Worm (Caenorhabditis elegans) whole organism, L2 larva: ENCODE results near the gene pkn-1.

Source experiments
- F13H6.1 ChIP-seq: sonication (generic microtip); optimal IDR thresholded peaks from 2 replicates; lab custom pipeline; 2016; ENCODE audit warnings: missing genetic modification characterization, missing compliant biosample characterization
- alr-1 ChIP-seq: fragments of 150-350 bp; optimal IDR thresholded peaks from 2 replicates; lab custom pipeline; 2014; ENCODE audit warnings: missing biosample characterization, missing genetic modification characterization
- elt-1 ChIP-seq: fragments of 150-350 bp; optimal IDR thresholded peaks from 2 replicates; lab custom pipeline; 2014; ENCODE audit warnings: missing biosample characterization, missing genetic modification characterization
- fos-1 ChIP-seq: fragments of 150-350 bp; optimal IDR thresholded peaks from 2 replicates; lab custom pipeline; 2014; ENCODE audit warnings: missing biosample characterization, missing genetic modification characterization
- lin-39 ChIP-seq: fragments of 150-350 bp; optimal IDR thresholded peaks from 2 replicates; lab custom pipeline; 2014; ENCODE audit warnings: missing biosample characterization, missing genetic modification reagents, missing genetic modification characterization
- lsy-2 ChIP-seq, 2 experiments: fragments of 150-350 bp in 1 of 2; sonication (generic microtip) in 1 of 2; optimal IDR thresholded peaks; 2 replicates each; lab custom pipeline; 2014 to 2017; ENCODE audit warnings: missing biosample characterization in 2 of 2, missing genetic modification characterization in 2 of 2
- nhr-237 ChIP-seq: fragments of 150-350 bp; optimal IDR thresholded peaks from 2 replicates; lab custom pipeline; 2014; ENCODE audit warnings: missing biosample characterization, missing genetic modification characterization
- sma-3 ChIP-seq: sonication (generic microtip); optimal IDR thresholded peaks from 2 replicates; lab custom pipeline; 2016; ENCODE audit warnings: missing genetic modification reagents, missing genetic modification characterization, missing compliant biosample characterization

DNA sequence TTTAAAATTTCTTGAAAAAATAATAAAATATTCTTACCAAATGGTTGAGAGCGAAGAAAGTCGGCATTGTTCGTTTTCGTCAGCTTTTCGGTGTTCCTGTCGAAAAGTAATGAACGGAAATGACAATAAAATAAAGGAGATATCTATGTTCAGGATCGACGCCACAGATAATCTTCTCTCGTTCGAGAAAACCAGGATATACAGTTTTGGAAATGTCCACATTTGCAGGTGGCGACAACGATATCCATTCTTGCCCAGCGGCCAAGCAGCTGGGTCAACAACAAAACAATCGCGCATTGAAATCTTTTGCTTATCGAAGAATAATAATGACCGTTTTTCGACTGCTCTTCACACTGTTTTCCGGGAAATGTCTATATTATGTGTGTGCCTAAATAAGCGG is 41.4 kb upstream of the pkn-1 start, which contains the start of gene R07E3.7:
- TF ChIP-seq sma-3 (GFP tag; lab: Kevin White, UChicago) (no peak), alr-1 (tag; lab: Kevin White, UChicago) (no peak), lsy-2 (tag; optimal IDR thresholded peaks at IDR 0.05; lab: Kevin White, UChicago) (no peak), fos-1 (tag; lab: Kevin White, UChicago) (no peak), nhr-237 (no peak), F13H6.1 (tag; lab: Kevin White, UChicago) (no peak), elt-1 (no peak), lin-39 (tag; lab: Kevin White, UChicago) (no peak)
